Worm (Caenorhabditis elegans) whole organism, L1 larva: ENCODE measurements around the gene msp-58.

ENCODE experiments used
- aha-1 ChIP-seq: fragments of 150-350 bp; optimal IDR thresholded peaks from 2 replicates; lab custom pipeline; 2014; ENCODE audit warnings: missing biosample characterization, missing genetic modification characterization
- ama-1 ChIP-seq: fragments of 150-350 bp; optimal IDR thresholded peaks from 2 replicates; lab custom pipeline; 2014
- dpl-1 ChIP-seq, 3 experiments: fragments of 150-350 bp in 2 of 3; sonication (generic microtip) in 1 of 3; optimal IDR thresholded peaks; 2 replicates each; lab custom pipeline; 2014 to 2017; ENCODE audit warnings: missing biosample characterization in 3 of 3, missing genetic modification characterization in 3 of 3, missing genetic modification reagents in 3 of 3
- dsc-1 ChIP-seq: sonication (generic microtip); optimal IDR thresholded peaks from 2 replicates; lab custom pipeline; 2016; ENCODE audit warnings: mild to moderate bottlenecking, missing genetic modification characterization, missing compliant biosample characterization
- fkh-10 ChIP-seq: sonication (generic microtip); optimal IDR thresholded peaks from 2 replicates; lab custom pipeline; 2017; ENCODE audit warnings: missing biosample characterization, missing genetic modification reagents, missing genetic modification characterization
- fos-1 ChIP-seq: fragments of 150-350 bp; optimal IDR thresholded peaks from 2 replicates; lab custom pipeline; 2014; ENCODE audit warnings: missing biosample characterization, missing genetic modification characterization
- nhr-71 ChIP-seq: sonication (generic microtip); optimal IDR thresholded peaks from 2 replicates; lab custom pipeline; 2016; ENCODE audit warnings: mild to moderate bottlenecking, missing genetic modification characterization, moderate library complexity, missing compliant biosample characterization
- snu-23 ChIP-seq: sonication (generic microtip); optimal IDR thresholded peaks from 2 replicates; lab custom pipeline; 2016; ENCODE audit warnings: missing genetic modification characterization, missing compliant biosample characterization

DNA sequence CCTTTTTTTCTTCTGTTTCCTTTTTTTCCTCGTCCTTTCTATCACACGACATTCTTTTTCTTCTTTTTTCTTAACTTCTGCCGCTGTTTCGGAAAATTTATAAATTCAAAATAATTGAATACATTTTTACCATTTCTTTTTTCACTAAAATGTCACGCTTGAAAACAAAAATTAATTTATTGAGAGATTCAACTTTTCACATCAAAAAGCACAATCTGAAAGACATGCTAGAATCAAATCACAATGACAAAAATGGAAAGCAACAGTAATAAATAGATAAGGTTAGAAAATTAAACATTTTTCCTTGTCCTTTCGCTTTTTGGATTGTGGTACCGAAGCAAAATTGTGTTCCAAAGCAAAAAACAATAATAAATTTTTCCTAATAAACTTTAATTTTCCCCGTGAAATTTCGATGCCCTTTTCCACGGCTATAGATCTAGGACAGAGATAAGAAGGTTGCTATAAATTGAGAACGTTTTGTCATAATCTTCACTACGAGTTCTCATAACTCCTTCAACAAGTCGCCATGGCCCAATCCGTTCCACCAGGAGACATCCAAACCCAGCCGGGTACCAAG is 10.9 kb upstream of the msp-58 start, which contains the start of the genes ZK354.6 and msp-113:
- TF ChIP-seq snu-23 (GFP tag; lab: Kevin White, UChicago) (no peak), nhr-71 (tag; lab: Kevin White, UChicago) (no peak), ama-1 (lab: Kevin White, UChicago) (no peak), fos-1 (tag; lab: Kevin White, UChicago) (no peak), aha-1 (no peak), fkh-10 (GFP tag; lab: Kevin White, UChicago) (no peak), dsc-1 (tag; lab: Kevin White, UChicago) (no peak), dpl-1 (GFP tag; optimal IDR thresholded peaks at IDR 0.05; lab: Kevin White, UChicago) (no peak)
